Fruit fly (Drosophila melanogaster): ENCODE results near the gene CG2444.
"Not testable (repeated sequence)": the region's sequence is repeated elsewhere in the genome, so short reads cannot be mapped to it uniquely, and the experiment has no call there.

The CG2444 gene

DNA sequence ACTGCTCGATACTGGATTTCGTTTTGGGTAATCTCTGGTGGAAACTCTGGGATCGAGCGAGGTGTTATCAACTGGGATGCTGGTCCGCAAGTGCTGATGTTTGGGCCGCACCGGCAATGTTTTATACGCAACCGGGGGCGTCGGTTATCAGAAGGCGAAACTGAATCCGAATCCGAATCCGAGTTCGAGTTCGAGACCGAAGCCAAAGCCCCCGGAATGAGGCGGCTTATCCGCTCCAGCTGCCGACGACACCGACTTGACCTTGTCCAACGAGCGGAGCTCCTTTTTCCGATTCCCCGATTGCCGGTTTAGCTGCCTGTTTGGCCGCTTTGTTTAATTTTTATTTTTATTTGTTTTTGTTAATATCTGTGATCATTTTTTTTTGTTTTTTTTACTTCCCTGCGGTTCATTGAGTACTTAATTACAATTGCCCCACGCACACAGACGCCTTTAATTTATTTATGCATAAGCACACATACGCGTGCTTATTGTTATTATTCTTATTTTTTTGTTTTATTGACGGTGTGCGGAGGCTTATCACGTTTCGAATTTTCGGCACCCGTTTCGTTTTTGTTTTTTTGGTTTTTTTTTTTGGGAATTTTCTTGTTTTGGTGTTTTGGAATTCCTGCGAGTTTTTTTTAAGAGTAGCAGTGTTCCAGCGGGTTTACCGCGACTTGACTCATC, at the start of gene CG2444:
Gene CG2444, minus strand, starts transcription at position 372 of the 684 bp plus-strand sequence.
- TF ChIP-seq psq (optimal IDR thresholded peaks at IDR 0.05) (no peak), EcR (GFP tag; optimal IDR thresholded peaks at IDR 0.05) (no peak), pan (optimal IDR thresholded peaks at IDR 0.05) (no peak), CG8478 (optimal IDR thresholded peaks at IDR 0.05) (no peak), Dll (optimal IDR thresholded peaks at IDR 0.05) (no peak), usp (GFP tag; optimal IDR thresholded peaks at IDR 0.05) (no peak)

- not testable (repeated sequence) for TF ChIP-seq Dll (optimal IDR thresholded peaks at IDR 0.05); psq (optimal IDR thresholded peaks at IDR 0.05); usp (GFP tag; optimal IDR thresholded peaks at IDR 0.05)
These were observed 48.9 kb upstream of the CG2444 start, which contains the start of gene m for dm6 chrX:11753973-11754372. Gene m, plus strand, starts transcription at chrX:11754273.

DNA sequence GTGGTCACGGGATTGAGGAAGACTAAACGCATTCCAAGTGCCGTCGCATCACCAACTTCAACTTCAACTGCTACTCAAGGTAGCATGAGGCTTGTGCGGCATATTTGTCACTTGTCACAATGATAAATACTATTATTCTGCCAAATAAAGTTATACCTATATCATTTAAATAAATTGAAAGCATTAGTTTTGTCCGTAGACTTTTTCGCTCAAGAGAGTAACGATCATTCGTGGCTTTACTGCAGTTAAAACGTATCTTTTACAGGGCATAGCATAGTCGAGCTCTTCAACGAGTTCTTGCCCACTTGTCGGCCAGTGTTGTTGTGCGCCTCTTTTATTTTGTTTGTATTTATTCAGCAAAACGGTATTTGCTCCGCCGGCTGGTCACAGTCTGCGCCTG, 31.3 kb upstream of the CG2444 start:
- TF ChIP-seq CG8478 (optimal IDR thresholded peaks at IDR 0.05) (no peak), usp (GFP tag; optimal IDR thresholded peaks at IDR 0.05) (no peak), EcR (GFP tag; optimal IDR thresholded peaks at IDR 0.05) (no peak), psq (optimal IDR thresholded peaks at IDR 0.05) (no peak), Dll (optimal IDR thresholded peaks at IDR 0.05) (no peak), pan (optimal IDR thresholded peaks at IDR 0.05) (no peak)

dm6 chrX:11733795-11734194, 28.7 kb upstream of the CG2444 start, which contains the start of gene inaF-A:
Gene inaF-A, minus strand, starts transcription at chrX:11733895.
- no peak for TF ChIP-seq Dll (optimal IDR thresholded peaks at IDR 0.05)
- no peak for TF ChIP-seq EcR (GFP tag; optimal IDR thresholded peaks at IDR 0.05)
- no peak for TF ChIP-seq psq (optimal IDR thresholded peaks at IDR 0.05)
- no peak for TF ChIP-seq usp (GFP tag; optimal IDR thresholded peaks at IDR 0.05)
- no peak for TF ChIP-seq CG8478 (optimal IDR thresholded peaks at IDR 0.05)
- no peak for TF ChIP-seq pan (optimal IDR thresholded peaks at IDR 0.05)

DNA sequence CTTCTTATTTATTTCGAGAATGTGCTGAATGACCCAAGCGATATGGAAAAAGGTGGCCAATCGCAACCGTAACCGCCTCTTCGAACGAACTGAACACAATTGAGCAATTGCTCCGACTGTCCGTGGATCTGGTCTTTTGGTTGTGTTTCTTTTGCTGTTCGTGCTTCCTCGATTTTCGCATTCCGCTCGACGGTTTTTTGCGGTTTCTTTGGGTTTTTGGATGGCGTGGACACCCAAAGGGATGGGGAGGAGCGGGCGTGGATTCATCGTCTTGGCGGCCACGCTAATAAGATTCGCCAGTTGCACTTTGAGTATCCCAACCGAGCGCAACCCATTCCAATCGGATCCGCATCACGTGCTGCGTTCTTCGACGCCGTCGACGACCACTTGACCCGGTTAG, 27.6 kb upstream of the CG2444 start, which contains the start of gene inaF-B:
Gene inaF-B, minus strand, starts transcription at position 101 of the 400 bp plus-strand sequence.
- no peak for TF ChIP-seq psq (optimal IDR thresholded peaks at IDR 0.05)
- TF ChIP-seq usp (GFP tag; optimal IDR thresholded peaks at IDR 0.05): no peak
- no peak for TF ChIP-seq EcR (GFP tag; optimal IDR thresholded peaks at IDR 0.05)
- TF ChIP-seq Dll (optimal IDR thresholded peaks at IDR 0.05): no peak
- TF ChIP-seq CG8478 (optimal IDR thresholded peaks at IDR 0.05): no peak
- TF ChIP-seq pan (optimal IDR thresholded peaks at IDR 0.05): no peak

DNA sequence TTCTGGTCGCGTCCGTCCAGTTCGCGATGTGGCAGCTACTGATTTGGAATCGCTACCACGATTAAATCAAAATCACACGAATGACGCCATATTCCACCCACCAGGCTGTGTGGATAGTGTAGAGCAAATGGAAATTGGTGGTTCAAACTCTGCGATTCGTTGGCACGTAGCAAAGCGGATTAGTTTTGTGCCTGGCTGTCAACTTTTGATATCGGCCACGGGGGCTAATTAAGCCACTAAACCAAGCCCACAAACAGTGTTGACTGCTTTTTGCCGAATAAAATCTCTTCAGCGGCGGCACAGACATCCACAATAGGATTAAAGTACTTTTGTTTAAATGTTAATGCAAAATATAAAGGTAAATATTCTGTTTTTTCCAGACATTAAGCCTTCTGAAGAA, 26.6 kb upstream of the CG2444 start, which contains the start of gene inaF-C:
Gene inaF-C, minus strand, starts transcription at position 101 of the 400 bp plus-strand sequence.
- TF ChIP-seq usp (GFP tag; optimal IDR thresholded peaks at IDR 0.05): no peak
- TF ChIP-seq EcR (GFP tag; optimal IDR thresholded peaks at IDR 0.05): no peak
- no peak for TF ChIP-seq CG8478 (optimal IDR thresholded peaks at IDR 0.05)

dm6 chrX:11729993-11730392, 24.9 kb upstream of the CG2444 start:
- TF ChIP-seq pan (optimal IDR thresholded peaks at IDR 0.05) (no peak), psq (optimal IDR thresholded peaks at IDR 0.05) (no peak)

DNA sequence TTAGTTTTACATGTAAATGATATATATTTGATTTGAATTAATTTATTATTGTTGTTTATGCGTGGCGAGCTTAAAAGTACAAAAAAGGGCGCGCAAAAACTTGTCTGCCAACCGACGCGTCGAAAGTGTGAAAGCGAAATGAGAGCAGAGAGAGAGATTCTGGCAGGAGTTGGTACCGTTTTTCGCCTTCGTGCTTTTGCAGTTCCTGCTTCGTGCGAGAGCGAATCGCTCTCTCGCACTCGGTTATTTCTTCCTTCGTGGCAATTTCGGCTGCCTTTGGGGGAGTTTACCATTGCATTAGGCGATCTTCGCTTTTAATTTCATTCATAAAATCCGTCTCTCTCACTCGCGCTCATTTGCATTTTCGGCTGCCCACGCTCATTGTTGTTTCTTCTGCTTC, 23.9 kb upstream of the CG2444 start, which contains the start of gene inaF-D:
Gene inaF-D, minus strand, starts transcription at position 101 of the 400 bp plus-strand sequence.
- TF ChIP-seq usp (GFP tag; optimal IDR thresholded peaks at IDR 0.05): no peak
- no peak for TF ChIP-seq psq (optimal IDR thresholded peaks at IDR 0.05)

DNA sequence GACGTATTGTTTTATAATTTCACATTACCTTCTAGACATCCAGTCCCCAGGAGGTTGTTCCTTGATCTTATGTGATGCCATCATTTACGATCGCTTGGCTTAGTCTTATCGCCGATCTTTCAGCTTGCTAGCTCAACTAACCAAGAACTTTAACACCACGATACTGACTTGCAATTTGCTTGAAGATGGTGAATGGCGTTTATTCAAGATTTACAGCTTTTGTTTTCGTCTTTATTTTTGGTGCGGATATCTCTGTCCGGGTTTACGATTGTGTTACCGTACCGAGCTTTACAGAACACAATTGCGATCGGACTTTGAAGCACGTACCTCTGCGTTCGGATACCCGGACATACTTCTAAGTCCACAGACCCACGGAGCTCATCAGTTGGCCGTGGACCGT, 18.8 kb upstream of the CG2444 start, which contains the start of gene CG15221:
Gene CG15221, plus strand, starts transcription at position 301 of the 400 bp plus-strand sequence.
- TF ChIP-seq EcR (GFP tag; optimal IDR thresholded peaks at IDR 0.05): no peak
- TF ChIP-seq usp (GFP tag; optimal IDR thresholded peaks at IDR 0.05): no peak
- TF ChIP-seq pan (optimal IDR thresholded peaks at IDR 0.05): no peak
- TF ChIP-seq Dll (optimal IDR thresholded peaks at IDR 0.05): no peak
- no peak for TF ChIP-seq CG8478 (optimal IDR thresholded peaks at IDR 0.05)
- no peak for TF ChIP-seq psq (optimal IDR thresholded peaks at IDR 0.05)

dm6 chrX:11720138-11720537, 15.0 kb upstream of the CG2444 start, which contains the start of gene Tango10:
Gene Tango10, plus strand, starts transcription at chrX:11720245.
- TF ChIP-seq CG8478 (optimal IDR thresholded peaks at IDR 0.05): no peak

DNA sequence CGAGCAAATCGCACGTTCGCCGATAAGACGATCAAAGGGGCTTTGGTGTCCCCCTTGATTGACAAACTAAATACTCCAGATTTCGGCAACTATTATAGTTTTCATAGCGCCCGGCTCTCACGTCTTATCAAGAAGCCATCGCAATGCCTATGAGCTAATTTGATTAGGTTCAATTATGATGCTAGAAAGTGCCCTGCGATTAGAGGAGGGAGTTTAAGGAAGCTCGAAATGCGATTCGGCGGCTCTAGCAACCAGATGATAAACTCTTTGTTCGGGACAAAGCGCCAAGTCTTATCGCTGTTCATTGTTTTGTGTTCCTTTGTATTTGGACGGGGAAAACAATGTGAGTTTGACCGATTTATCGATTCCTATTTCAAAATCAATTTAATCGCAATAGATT, 12.8 kb upstream of the CG2444 start:
- TF ChIP-seq usp (GFP tag; optimal IDR thresholded peaks at IDR 0.05) (no peak), EcR (GFP tag; optimal IDR thresholded peaks at IDR 0.05) (no peak)

DNA sequence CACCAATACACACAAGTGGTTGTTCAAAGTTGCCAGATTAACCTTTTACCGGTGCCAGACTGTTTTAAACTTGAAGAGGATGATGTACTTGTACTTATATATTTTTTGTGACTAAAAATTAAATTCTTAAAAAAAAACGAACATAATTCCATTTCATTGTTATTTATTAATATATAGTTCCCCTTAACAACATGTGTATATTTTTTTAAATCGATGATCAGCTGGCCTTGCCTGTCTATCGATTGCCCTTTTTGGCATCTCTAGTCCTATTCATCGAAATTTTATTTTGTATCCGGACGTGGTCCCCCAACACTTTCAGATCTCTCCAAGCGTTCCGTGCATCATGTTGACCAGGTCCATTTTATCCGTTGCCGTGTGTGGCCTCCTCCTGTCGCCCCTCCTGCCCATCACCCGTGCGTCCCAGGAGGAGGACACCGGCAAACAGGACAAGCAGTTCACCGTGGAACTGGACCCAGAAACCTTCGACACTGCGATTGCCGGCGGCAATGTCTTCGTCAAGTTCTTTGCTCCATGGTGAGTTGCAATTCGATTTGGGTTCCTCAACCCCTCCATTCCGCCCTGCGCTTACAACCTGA, 11.7 kb upstream of the CG2444 start, which contains the start of gene prtp:
Gene prtp, plus strand, starts transcription at position 26 of the 596 bp plus-strand sequence.
- TF ChIP-seq usp (GFP tag; optimal IDR thresholded peaks at IDR 0.05) (no peak), Dll (optimal IDR thresholded peaks at IDR 0.05) (no peak), pan (optimal IDR thresholded peaks at IDR 0.05) (no peak), psq (optimal IDR thresholded peaks at IDR 0.05) (no peak), EcR (GFP tag; optimal IDR thresholded peaks at IDR 0.05) (no peak), CG8478 (optimal IDR thresholded peaks at IDR 0.05) (no peak)

All from whole organism.